Worm (Caenorhabditis elegans): ENCODE results near the gene math-41.

ce11 chrII:1875658-1876057 is 51.2 kb downstream of the math-41 start, which contains the start of gene math-13:
- TF ChIP-seq lir-1 (GFP tag; conservative IDR thresholded peaks at IDR 0.05), result no peak
- TF ChIP-seq B0019.2 (GFP tag; conservative IDR thresholded peaks at IDR 0.05), result no peak
- TF ChIP-seq ztf-22 (GFP tag; optimal IDR thresholded peaks at IDR 0.05), result no peak
- TF ChIP-seq T26A5.8 (tag; optimal IDR thresholded peaks at IDR 0.05), result no peak
- no peak for TF ChIP-seq ets-4 (GFP tag; optimal IDR thresholded peaks at IDR 0.05)
- no peak for TF ChIP-seq K11D2.4 (GFP tag; IDR thresholded peaks at IDR 0.05)
- no peak for TF ChIP-seq akir-1 (GFP tag; optimal IDR thresholded peaks at IDR 0.05)
- no peak for TF ChIP-seq mes-4 (tag; optimal IDR thresholded peaks at IDR 0.05)
- no peak for TF ChIP-seq efl-1 (GFP tag; optimal IDR thresholded peaks at IDR 0.05)
- TF ChIP-seq ccch-3 (GFP tag; optimal IDR thresholded peaks at IDR 0.05), result no peak
- TF ChIP-seq rec-8 (tag; optimal IDR thresholded peaks at IDR 0.05), result no peak
- TF ChIP-seq sea-2 (GFP tag; IDR thresholded peaks at IDR 0.05), result no peak
- TF ChIP-seq fkh-3 (tag; optimal IDR thresholded peaks at IDR 0.05), result no peak

Measured in whole organism, young adult.